Fruit fly (Drosophila melanogaster) whole organism, wandering third instar larva: Measurements from ENCODE around the gene CG42870.

Source experiments
- Abd-B ChIP-seq: fragments of >200 bp; optimal IDR thresholded peaks from 2 replicates; lab custom pipeline; 2017; ENCODE audit warnings: missing biosample characterization, missing genetic modification characterization
- tai ChIP-seq: sonication (Bioruptor generic); optimal IDR thresholded peaks from 2 replicates; lab custom pipeline; 2016; ENCODE audit warnings: missing biosample characterization, missing genetic modification characterization

- TF ChIP-seq Abd-B (GFP tag; lab: Kevin White, UChicago) (no peak), tai (GFP tag; lab: Kevin White, UChicago) (no peak)
These were observed 5.5 kb downstream of the CG42870 start for dm6 chr3R:21731682-21732081.
